Fruit fly (Drosophila melanogaster): ENCODE data around the gene CG3631.

Gene CG3631

dm6 chr3R:14912449-14912987, 33.3 kb downstream of the CG3631 start:
- no peak for TF ChIP-seq usp (GFP tag; optimal IDR thresholded peaks at IDR 0.05)
- TF ChIP-seq CG8478 (optimal IDR thresholded peaks at IDR 0.05): no peak
- no peak for TF ChIP-seq psq (optimal IDR thresholded peaks at IDR 0.05)
- TF ChIP-seq EcR (GFP tag; optimal IDR thresholded peaks at IDR 0.05): no peak
- TF ChIP-seq Dll (optimal IDR thresholded peaks at IDR 0.05): no peak
- no peak for TF ChIP-seq pan (optimal IDR thresholded peaks at IDR 0.05)

dm6 chr3R:14917927-14918829, 38.9 kb downstream of the CG3631 start, which contains the start of gene Sdr:
Gene Sdr (plus strand): TSS chr3R:14918628.
- no peak for TF ChIP-seq pan (optimal IDR thresholded peaks at IDR 0.05)
- no peak for TF ChIP-seq psq (optimal IDR thresholded peaks at IDR 0.05)
- TF ChIP-seq CG8478 (optimal IDR thresholded peaks at IDR 0.05): no peak
- no peak for TF ChIP-seq usp (GFP tag; optimal IDR thresholded peaks at IDR 0.05)
- no peak for TF ChIP-seq Dll (optimal IDR thresholded peaks at IDR 0.05)
- no peak for TF ChIP-seq EcR (GFP tag; optimal IDR thresholded peaks at IDR 0.05)

All from whole organism.